Worm (Caenorhabditis elegans): Measurements from ENCODE around the gene com-1.
A peak's percentile ranks its signal among the peaks of the same experiment; 100 is the strongest.

The com-1 gene

DNA sequence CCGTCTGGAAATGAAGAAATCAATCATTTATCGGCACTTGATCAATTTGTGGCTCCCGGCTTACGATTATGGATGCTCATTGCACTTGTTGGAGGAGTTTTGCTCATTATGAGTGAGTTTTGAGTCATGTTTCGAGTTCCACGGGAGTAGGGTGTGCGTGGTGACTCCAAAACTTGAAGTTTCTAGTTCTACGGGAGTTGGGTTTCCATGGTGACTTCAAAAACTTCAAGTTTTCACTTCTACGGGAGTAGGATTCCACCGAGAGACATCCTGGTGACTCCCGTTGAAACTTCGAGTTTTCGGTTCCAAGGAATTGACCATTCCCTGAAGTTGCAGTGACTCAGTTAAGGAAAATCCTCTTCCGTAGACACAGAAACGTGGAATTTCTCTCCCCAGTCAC lies 39.3 kb upstream of the com-1 start (continued):
- no peak for TF ChIP-seq hlh-17 (GFP tag; optimal IDR thresholded peaks at IDR 0.05; ENCODE audit: borderline replicate concordance)
- no peak for TF ChIP-seq C16A3.4 (tag; optimal IDR thresholded peaks at IDR 0.05)
- peak; percentile 62 for TF ChIP-seq nhr-90 (tag; optimal IDR thresholded peaks at IDR 0.05; ENCODE audit: poor library complexity)
- no peak for TF ChIP-seq zag-1 (tag; optimal IDR thresholded peaks at IDR 0.05)
- no peak for TF ChIP-seq efl-3 (GFP tag; optimal IDR thresholded peaks at IDR 0.05)
- no peak for TF ChIP-seq nhr-77 (tag; optimal IDR thresholded peaks at IDR 0.05)
- TF ChIP-seq unc-86 (tag; optimal IDR thresholded peaks at IDR 0.05) = peak; percentile 18
- peak; percentile 49 for TF ChIP-seq tbx-2 (tag; optimal IDR thresholded peaks at IDR 0.05)
- peak; percentile 16 for TF ChIP-seq elt-2 (tag; optimal IDR thresholded peaks at IDR 0.05)
- no peak for TF ChIP-seq nhr-84 (tag; optimal IDR thresholded peaks at IDR 0.05)
- peak; percentile 3 for TF ChIP-seq vab-15 (tag; optimal IDR thresholded peaks at IDR 0.05)
- no peak for TF ChIP-seq nhr-76 (tag; optimal IDR thresholded peaks at IDR 0.05)
- no peak for TF ChIP-seq nhr-20 (tag; optimal IDR thresholded peaks at IDR 0.05)
- peak; percentile 21 for TF ChIP-seq dsc-1 (tag; optimal IDR thresholded peaks at IDR 0.05)
- TF ChIP-seq mab-9 (GFP tag; IDR thresholded peaks at IDR 0.05) = peak; percentile 37; the same call in 1 of the 2 replicates
- TF ChIP-seq rnt-1 (tag; optimal IDR thresholded peaks at IDR 0.05) = peak; percentile 72
- no peak for TF ChIP-seq nhr-237 (tag; optimal IDR thresholded peaks at IDR 0.05)
- TF ChIP-seq fkh-10 (GFP tag; optimal IDR thresholded peaks at IDR 0.05) = no peak
- no peak for TF ChIP-seq zip-4 (GFP tag; optimal IDR thresholded peaks at IDR 0.05)
- TF ChIP-seq nhr-71 (tag; optimal IDR thresholded peaks at IDR 0.05) = peak; percentile 57
- no peak for TF ChIP-seq C34B4.2 (tag; optimal IDR thresholded peaks at IDR 0.05)
- peak; percentile 26 for TF ChIP-seq alr-1 (tag; optimal IDR thresholded peaks at IDR 0.05; ENCODE audit: borderline replicate concordance)
- TF ChIP-seq pqm-1 (tag; optimal IDR thresholded peaks at IDR 0.05) = no peak
- no peak for TF ChIP-seq lin-35 (GFP tag; optimal IDR thresholded peaks at IDR 0.05)
- TF ChIP-seq lin-13 (GFP tag; optimal IDR thresholded peaks at IDR 0.05) = no peak
- no peak for TF ChIP-seq pag-3 (tag; optimal IDR thresholded peaks at IDR 0.05; ENCODE audit: borderline replicate concordance, insufficient read depth)
- TF ChIP-seq ceh-63 (GFP tag; optimal IDR thresholded peaks at IDR 0.05) = peak; percentile 72
- no peak for TF ChIP-seq lin-15B (tag; optimal IDR thresholded peaks at IDR 0.05)
- TF ChIP-seq mep-1 (tag; optimal IDR thresholded peaks at IDR 0.05) = no peak
- TF ChIP-seq hlh-4 (tag; optimal IDR thresholded peaks at IDR 0.05) = peak; percentile 8
- TF ChIP-seq pax-3 (tag; optimal IDR thresholded peaks at IDR 0.05) = peak; percentile 11
- peak; percentile 37 for TF ChIP-seq nhr-19 (GFP tag; conservative IDR thresholded peaks at IDR 0.05)
- TF ChIP-seq fkh-4 (tag; optimal IDR thresholded peaks at IDR 0.05; ENCODE audit: borderline replicate concordance) = peak; percentile 1
- TF ChIP-seq Y116A8C.19 (tag; optimal IDR thresholded peaks at IDR 0.05; ENCODE audit: borderline replicate concordance) = peak; percentile 19
- no peak for TF ChIP-seq snpc-4 (tag; optimal IDR thresholded peaks at IDR 0.05)
- no peak for TF ChIP-seq dpl-1 (GFP tag; optimal IDR thresholded peaks at IDR 0.05)
- peak; percentile 29 for TF ChIP-seq xbp-1 (tag; optimal IDR thresholded peaks at IDR 0.05)
- peak; percentile 51 for TF ChIP-seq nhr-47 (tag; optimal IDR thresholded peaks at IDR 0.05)

DNA sequence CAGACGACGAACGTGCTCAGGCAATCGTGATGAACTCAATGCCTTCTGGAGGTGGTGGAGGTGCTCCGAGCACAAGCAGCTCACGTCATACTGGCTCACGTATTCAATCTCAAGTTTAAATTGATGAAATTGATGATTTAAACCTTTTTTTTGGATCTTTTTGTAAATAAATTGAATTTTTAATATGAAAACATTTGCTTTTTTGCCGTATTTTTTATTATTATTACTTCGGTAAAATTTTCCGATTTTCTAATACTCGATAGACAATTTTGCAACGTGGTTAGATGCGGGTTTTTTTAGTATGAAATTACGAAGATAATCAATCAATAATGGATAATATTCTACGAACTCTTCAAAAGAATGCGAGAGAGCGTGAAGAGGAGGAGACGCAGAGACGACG lies 38.2 kb upstream of the com-1 start, which contains the start of gene oxi-1:
oxi-1 (plus strand) TSS at position 301 of the 400 bp plus-strand sequence.
- TF ChIP-seq ceh-8 (GFP tag; optimal IDR thresholded peaks at IDR 0.05) = no peak
- no peak for TF ChIP-seq nhr-90 (tag; optimal IDR thresholded peaks at IDR 0.05; ENCODE audit: poor library complexity)
- TF ChIP-seq nhr-77 (tag; optimal IDR thresholded peaks at IDR 0.05) = no peak
- TF ChIP-seq pag-3 (tag; optimal IDR thresholded peaks at IDR 0.05; ENCODE audit: borderline replicate concordance, insufficient read depth) = no peak
- TF ChIP-seq swsn-7 (tag; optimal IDR thresholded peaks at IDR 0.05) = no peak
- no peak for TF ChIP-seq nhr-76 (tag; optimal IDR thresholded peaks at IDR 0.05)
- TF ChIP-seq sptf-1 (tag; optimal IDR thresholded peaks at IDR 0.05) = no peak
- TF ChIP-seq Y116A8C.19 (tag; optimal IDR thresholded peaks at IDR 0.05; ENCODE audit: borderline replicate concordance) = no peak
